Worm (Caenorhabditis elegans) whole organism, L4/young adult: ENCODE data around the gene T10B9.9.

Source experiments
- W03F9.2 ChIP-seq: fragments of 150-350 bp; optimal IDR thresholded peaks from 2 replicates; lab custom pipeline; 2014; ENCODE audit warnings: missing biosample characterization, missing genetic modification characterization
- dao-5 ChIP-seq: sonication (generic microtip); optimal IDR thresholded peaks from 2 replicates; lab custom pipeline; 2016; ENCODE audit warnings: missing genotype, missing genetic modification characterization, moderate library complexity, missing compliant biosample characterization

ce11 chrII:9752278-9752677 is 23.4 kb downstream of the T10B9.9 start:
- no peak for TF ChIP-seq W03F9.2 (tag; lab: Kevin White, UChicago)
- no peak for TF ChIP-seq dao-5
